Worm (Caenorhabditis elegans) whole organism, L4 larva: ENCODE results near the gene R04F11.2.

Experiments used
- F10B5.3 ChIP-seq: sonication (generic microtip); optimal IDR thresholded peaks from 2 replicates; lab custom pipeline; 2016; ENCODE audit warnings: mild to moderate bottlenecking, missing genetic modification characterization, missing compliant biosample characterization
- F26F4.8 ChIP-seq: fragments of 200-800 bp; sonication (Bioruptor generic); conservative IDR thresholded peaks from 2 replicates; pipeline ENCODE4 v1.3.6; 2022; ENCODE audit warnings: missing genetic modification characterization, missing compliant biosample characterization
- F37D6.2 ChIP-seq: sonication (generic microtip); optimal IDR thresholded peaks from 2 replicates; lab custom pipeline; 2016; ENCODE audit warnings: mild to moderate bottlenecking, missing genetic modification characterization, missing compliant biosample characterization
- F49E8.2 ChIP-seq: sonication (generic microtip); optimal IDR thresholded peaks from 2 replicates; lab custom pipeline; 2016; ENCODE audit warnings: missing compliant biosample characterization, mild to moderate bottlenecking, missing genetic modification characterization, borderline replicate concordance
- R02D3.7 ChIP-seq: fragments of 150-350 bp; sonication (generic microtip); optimal IDR thresholded peaks from 3 replicates; lab custom pipeline; 2014; ENCODE audit warnings: missing biosample characterization, missing genetic modification characterization
- T26A8.4 ChIP-seq: fragments of 200-800 bp; sonication (Bioruptor generic); IDR thresholded peaks from 2 replicates; pipeline ENCODE4 v1.3.6; 2022; ENCODE audit warnings: missing genetic modification characterization, missing compliant biosample characterization
- Y105C5A.15 ChIP-seq: fragments of 200-800 bp; sonication (Bioruptor generic); IDR thresholded peaks from 2 replicates; pipeline ENCODE4 v1.3.6; 2022; ENCODE audit warnings: missing genetic modification characterization, missing compliant biosample characterization
- ZK337.2 ChIP-seq: fragments of 200-800 bp; sonication (Bioruptor generic); IDR thresholded peaks from 2 replicates; pipeline ENCODE4 v1.3.6; 2022; ENCODE audit warnings: missing genetic modification reagents, missing genetic modification characterization, missing compliant biosample characterization
- ama-1 ChIP-seq: fragments of 150-350 bp; optimal IDR thresholded peaks from 2 replicates; lab custom pipeline; 2014; ENCODE audit warnings: inconsistent platforms, mixed read lengths
- ceh-20 ChIP-seq: fragments of 200-800 bp; sonication (Bioruptor generic); IDR thresholded peaks from 2 replicates; pipeline ENCODE4 v1.3.6; 2022; ENCODE audit warnings: missing genetic modification reagents, missing genetic modification characterization, missing compliant biosample characterization
- ceh-28 ChIP-seq: fragments of 150-350 bp; optimal IDR thresholded peaks from 2 replicates; lab custom pipeline; 2014; ENCODE audit warnings: missing biosample characterization, missing genetic modification reagents, missing genetic modification characterization
- ceh-32 ChIP-seq: sonication (generic microtip); optimal IDR thresholded peaks from 2 replicates; lab custom pipeline; 2016; ENCODE audit warnings: mild to moderate bottlenecking, missing genetic modification characterization, missing compliant biosample characterization; ENCODE audit not compliant: poor library complexity
- ces-1 ChIP-seq: fragments of 150-350 bp; sonication (generic microtip); optimal IDR thresholded peaks from 4 replicates; lab custom pipeline; 2014; ENCODE audit warnings: missing biosample characterization, missing genetic modification reagents, missing genetic modification characterization
- cey-2 ChIP-seq: sonication (generic microtip); optimal IDR thresholded peaks from 3 replicates; lab custom pipeline; 2017; ENCODE audit warnings: missing genetic modification characterization, mild to moderate bottlenecking, missing compliant biosample characterization, antibody characterized with exemption, borderline replicate concordance; ENCODE audit not compliant: insufficient read depth
- daf-16 ChIP-seq, 3 experiments: sonication (generic microtip); optimal IDR thresholded peaks; 2 replicates each; lab custom pipeline; 2016 to 2017; ENCODE audit warnings: missing genetic modification characterization in 3 of 3, missing genetic modification reagents in 3 of 3, mild to moderate bottlenecking in 2 of 3, missing compliant biosample characterization in 2 of 3, missing biosample characterization in 1 of 3, moderate library complexity in 1 of 3
- daf-8 ChIP-seq: fragments of 200-800 bp; sonication (Bioruptor generic); IDR thresholded peaks from 2 replicates; pipeline ENCODE4 v1.3.6; 2022; ENCODE audit warnings: missing genetic modification characterization, missing compliant biosample characterization
- dmd-9 ChIP-seq: fragments of 200-800 bp; sonication (Bioruptor generic); IDR thresholded peaks from 2 replicates; pipeline ENCODE4 v1.3.6; 2022; ENCODE audit warnings: missing genetic modification reagents, missing genetic modification characterization, missing compliant biosample characterization
- dve-1 ChIP-seq: sonication (generic microtip); optimal IDR thresholded peaks from 2 replicates; lab custom pipeline; 2017; ENCODE audit warnings: antibody characterized with exemption, mild to moderate bottlenecking, missing genetic modification characterization, missing compliant biosample characterization; ENCODE audit not compliant: insufficient read depth
- egl-27 ChIP-seq: sonication (generic microtip); optimal IDR thresholded peaks from 3 replicates; lab custom pipeline; 2017; ENCODE audit warnings: missing biosample characterization, missing genetic modification reagents, missing genetic modification characterization
- fkh-10 ChIP-seq: fragments of 150-350 bp; optimal IDR thresholded peaks from 2 replicates; lab custom pipeline; 2014; ENCODE audit warnings: missing biosample characterization, missing genetic modification reagents, missing genetic modification characterization
- fos-1 ChIP-seq: fragments of 150-350 bp; optimal IDR thresholded peaks from 2 replicates; lab custom pipeline; 2014; ENCODE audit warnings: missing biosample characterization, missing genetic modification characterization
- gei-8 ChIP-seq: fragments of 200-800 bp; sonication (Bioruptor generic); optimal IDR thresholded peaks from 2 replicates; lab custom pipeline; 2018; ENCODE audit warnings: mild to moderate bottlenecking, missing genetic modification characterization, missing compliant biosample characterization
- hlh-11 ChIP-seq: fragments of 200-800 bp; sonication (Bioruptor generic); optimal IDR thresholded peaks from 2 replicates; lab custom pipeline; 2018; ENCODE audit warnings: mild to moderate bottlenecking, missing genetic modification characterization, missing compliant biosample characterization
- hlh-30 ChIP-seq: sonication (generic microtip); optimal IDR thresholded peaks from 2 replicates; lab custom pipeline; 2017; ENCODE audit warnings: antibody characterized with exemption, mild to moderate bottlenecking, missing genetic modification characterization, missing compliant biosample characterization; ENCODE audit not compliant: insufficient read depth
- jun-1 ChIP-seq: fragments of 150-350 bp; optimal IDR thresholded peaks from 2 replicates; lab custom pipeline; 2014; ENCODE audit warnings: missing biosample characterization, missing genetic modification reagents, missing genetic modification characterization
- lim-7 ChIP-seq: fragments of 200-800 bp; sonication (Bioruptor generic); IDR thresholded peaks from 2 replicates; pipeline ENCODE4 v1.3.6; 2022; ENCODE audit warnings: missing genetic modification characterization, missing compliant biosample characterization
- lin-15B ChIP-seq: fragments of 150-350 bp; sonication (generic microtip); optimal IDR thresholded peaks from 3 replicates; lab custom pipeline; 2014; ENCODE audit warnings: missing biosample characterization, missing genetic modification characterization
- lin-29 ChIP-seq: fragments of 200-800 bp; sonication (Bioruptor generic); IDR thresholded peaks from 2 replicates; pipeline ENCODE4 v1.3.6; 2022; ENCODE audit warnings: missing genetic modification reagents, missing genetic modification characterization, missing compliant biosample characterization
- lir-3 ChIP-seq: sonication (generic microtip); optimal IDR thresholded peaks from 2 replicates; lab custom pipeline; 2016; ENCODE audit warnings: mild to moderate bottlenecking, missing genetic modification characterization, missing compliant biosample characterization
- lsy-2 ChIP-seq, 2 experiments: fragments of 150-350 bp in 1 of 2; sonication (generic microtip) in 1 of 2; optimal IDR thresholded peaks; 2 replicates each; lab custom pipeline; 2014 to 2017; ENCODE audit warnings: missing biosample characterization in 2 of 2, missing genetic modification characterization in 2 of 2
- madf-9 ChIP-seq: fragments of 200-800 bp; sonication (Bioruptor generic); conservative IDR thresholded peaks from 2 replicates; pipeline ENCODE4 v1.3.6; 2022; ENCODE audit warnings: missing genetic modification reagents, missing genetic modification characterization, missing compliant biosample characterization
- mdt-29 ChIP-seq: fragments of 200-800 bp; sonication (Bioruptor generic); IDR thresholded peaks from 2 replicates; pipeline ENCODE4 v1.3.6; 2022; ENCODE audit warnings: missing genetic modification reagents, missing genetic modification characterization, missing compliant biosample characterization
- mes-2 ChIP-seq: sonication (generic microtip); optimal IDR thresholded peaks from 2 replicates; lab custom pipeline; 2016; ENCODE audit warnings: missing genotype, mild to moderate bottlenecking, missing genetic modification characterization, missing compliant biosample characterization; ENCODE audit not compliant: poor library complexity, severe bottlenecking
- mxl-3 ChIP-seq: fragments of 200-800 bp; sonication (Bioruptor generic); optimal IDR thresholded peaks from 2 replicates; lab custom pipeline; 2018; ENCODE audit warnings: mild to moderate bottlenecking, missing genetic modification characterization, missing compliant biosample characterization
- nhr-111 ChIP-seq: fragments of 200-800 bp; sonication (Bioruptor generic); optimal IDR thresholded peaks from 2 replicates; lab custom pipeline; 2018; ENCODE audit warnings: mild to moderate bottlenecking, missing genetic modification characterization, missing compliant biosample characterization
- nhr-28 ChIP-seq: fragments of 150-350 bp; optimal IDR thresholded peaks from 2 replicates; lab custom pipeline; 2014; ENCODE audit warnings: missing biosample characterization, missing genetic modification characterization
- nhr-48 ChIP-seq: sonication (generic microtip); optimal IDR thresholded peaks from 2 replicates; lab custom pipeline; 2016; ENCODE audit warnings: mild to moderate bottlenecking, missing genetic modification characterization, missing compliant biosample characterization
- nhr-6 ChIP-seq: fragments of 150-350 bp; optimal IDR thresholded peaks from 2 replicates; lab custom pipeline; 2014; ENCODE audit warnings: missing biosample characterization, missing genetic modification characterization
- nhr-76 ChIP-seq: fragments of 150-350 bp; optimal IDR thresholded peaks from 2 replicates; lab custom pipeline; 2014; ENCODE audit warnings: missing biosample characterization, missing genetic modification characterization
- php-3 ChIP-seq: fragments of 200-800 bp; sonication (Bioruptor generic); IDR thresholded peaks from 2 replicates; pipeline ENCODE4 v1.3.6; 2022; ENCODE audit warnings: missing genetic modification reagents, missing genetic modification characterization, missing compliant biosample characterization
- pqm-1 ChIP-seq: sonication (generic microtip); optimal IDR thresholded peaks from 2 replicates; lab custom pipeline; 2017; ENCODE audit warnings: missing biosample characterization, missing genetic modification characterization
- skn-1 ChIP-seq: fragments of 150-350 bp; optimal IDR thresholded peaks from 2 replicates; lab custom pipeline; 2014; ENCODE audit warnings: missing biosample characterization, missing genetic modification characterization
- snpc-4 ChIP-seq: fragments of 150-350 bp; optimal IDR thresholded peaks from 2 replicates; lab custom pipeline; 2014; ENCODE audit warnings: missing biosample characterization, missing genetic modification characterization
- spr-1 ChIP-seq: sonication (generic microtip); optimal IDR thresholded peaks from 2 replicates; lab custom pipeline; 2016; ENCODE audit warnings: mild to moderate bottlenecking, missing genetic modification characterization, missing compliant biosample characterization
- spr-3 ChIP-seq: fragments of 200-800 bp; sonication (Bioruptor generic); optimal IDR thresholded peaks from 2 replicates; lab custom pipeline; 2018; ENCODE audit warnings: mild to moderate bottlenecking, missing genetic modification characterization, missing compliant biosample characterization
- tag-97 ChIP-seq: fragments of 200-800 bp; sonication (Bioruptor generic); IDR thresholded peaks from 2 replicates; pipeline ENCODE4 v1.3.6; 2022; ENCODE audit warnings: missing genetic modification characterization, missing compliant biosample characterization
- tra-1 ChIP-seq: fragments of 200-800 bp; sonication (Bioruptor generic); IDR thresholded peaks from 2 replicates; pipeline ENCODE4 v1.3.6; 2022; ENCODE audit warnings: missing genetic modification reagents, missing genetic modification characterization, missing compliant biosample characterization
- unc-130 ChIP-seq: sonication (generic microtip); optimal IDR thresholded peaks from 2 replicates; lab custom pipeline; 2016; ENCODE audit warnings: missing genetic modification reagents, missing genetic modification characterization, missing compliant biosample characterization
- unc-39 ChIP-seq: sonication (generic microtip); optimal IDR thresholded peaks from 2 replicates; lab custom pipeline; 2017; ENCODE audit warnings: missing biosample characterization, missing genetic modification characterization
- zag-1 ChIP-seq: fragments of 150-350 bp; optimal IDR thresholded peaks from 2 replicates; lab custom pipeline; 2014; ENCODE audit warnings: missing biosample characterization, missing genetic modification characterization
- zfp-2 ChIP-seq: sonication (generic microtip); optimal IDR thresholded peaks from 2 replicates; lab custom pipeline; 2016; ENCODE audit warnings: mild to moderate bottlenecking, missing genetic modification characterization, missing compliant biosample characterization
- zip-11 ChIP-seq: fragments of 200-800 bp; sonication (Bioruptor generic); IDR thresholded peaks from 2 replicates; pipeline ENCODE4 v1.3.6; 2022; ENCODE audit warnings: missing genetic modification characterization, missing compliant biosample characterization

Gene R04F11.2

ce11 chrV:12300166-12300565, 18.0 kb upstream of the R04F11.2 start:
- TF ChIP-seq madf-9 (GFP tag; lab: Robert Waterston, UW) = no peak
- TF ChIP-seq mes-2 (tag; lab: Kevin White, UChicago) = peak; percentile 65
- no peak for TF ChIP-seq F10B5.3 (tag; lab: Kevin White, UChicago)
- TF ChIP-seq ZK337.2 (GFP tag; lab: Robert Waterston, UW) = no peak
- TF ChIP-seq nhr-28 (tag; lab: Kevin White, UChicago) = peak; percentile 81
- peak; percentile 52 to 77 for TF ChIP-seq lsy-2 (tag; optimal IDR thresholded peaks at IDR 0.05; lab: Kevin White, UChicago)
- no peak for TF ChIP-seq fkh-10 (GFP tag; lab: Kevin White, UChicago)
- TF ChIP-seq dmd-9 (GFP tag; lab: Robert Waterston, UW) = no peak
- TF ChIP-seq spr-3 (GFP tag; lab: Kevin White, UChicago) = no peak
- TF ChIP-seq T26A8.4 (GFP tag; lab: Robert Waterston, UW) = no peak
- no peak for TF ChIP-seq zag-1 (tag; lab: Kevin White, UChicago)
- TF ChIP-seq spr-1 (tag; lab: Kevin White, UChicago) = no peak
- TF ChIP-seq jun-1 = peak; percentile 49
- no peak for TF ChIP-seq daf-8 (GFP tag; lab: Robert Waterston, UW)
- TF ChIP-seq zip-11 (GFP tag; lab: Robert Waterston, UW) = no peak
- peak; percentile 58 for TF ChIP-seq mxl-3 (GFP tag; lab: Kevin White, UChicago)
- no peak for TF ChIP-seq nhr-76 (tag; lab: Kevin White, UChicago)
- no peak for TF ChIP-seq daf-16 (GFP tag; optimal IDR thresholded peaks at IDR 0.05; lab: Kevin White, UChicago)
- peak; percentile 65 for TF ChIP-seq daf-16 (tag; optimal IDR thresholded peaks at IDR 0.05; lab: Kevin White, UChicago)
- peak; percentile 32 for TF ChIP-seq pqm-1 (tag; lab: Kevin White, UChicago)
- TF ChIP-seq zfp-2 (tag; lab: Kevin White, UChicago) = no peak
- TF ChIP-seq nhr-6 (tag; lab: Kevin White, UChicago) = peak; percentile 98
- TF ChIP-seq ama-1 (lab: Kevin White, UChicago) = no peak
- TF ChIP-seq R02D3.7 (tag; lab: Kevin White, UChicago) = no peak
- no peak for TF ChIP-seq skn-1 (tag; lab: Kevin White, UChicago)
- no peak for TF ChIP-seq unc-39 (tag; lab: Kevin White, UChicago)
- peak; percentile 84 for TF ChIP-seq hlh-11 (tag; lab: Kevin White, UChicago)
- TF ChIP-seq nhr-48 (tag; lab: Kevin White, UChicago) = peak; percentile 36
- no peak for TF ChIP-seq ceh-28 (tag; lab: Kevin White, UChicago)
- no peak for TF ChIP-seq mdt-29 (GFP tag; lab: Robert Waterston, UW)
- TF ChIP-seq gei-8 (GFP tag; lab: Kevin White, UChicago) = no peak
- no peak for TF ChIP-seq php-3
- no peak for TF ChIP-seq F37D6.2
- no peak for TF ChIP-seq lir-3 (tag; lab: Kevin White, UChicago)
- peak; percentile 46 for TF ChIP-seq cey-2 (tag; lab: Kevin White, UChicago)
- no peak for TF ChIP-seq Y105C5A.15 (GFP tag; lab: Robert Waterston, UW)
- TF ChIP-seq tra-1 (GFP tag; lab: Robert Waterston, UW) = peak; percentile 42; the same call in 1 of the 2 replicates
- no peak for TF ChIP-seq ceh-32 (tag; lab: Kevin White, UChicago)
- no peak for TF ChIP-seq egl-27 (tag; lab: Kevin White, UChicago)
- no peak for TF ChIP-seq lin-15B
- TF ChIP-seq ces-1 (GFP tag; lab: Kevin White, UChicago) = no peak
- no peak for TF ChIP-seq fos-1 (tag; lab: Kevin White, UChicago)
- TF ChIP-seq snpc-4 = no peak
- TF ChIP-seq hlh-30 (tag; lab: Kevin White, UChicago) = peak; percentile 94
- TF ChIP-seq nhr-111 (GFP tag; lab: Kevin White, UChicago) = no peak
- TF ChIP-seq tag-97 = no peak
- TF ChIP-seq unc-130 (GFP tag; lab: Kevin White, UChicago) = no peak
- peak; percentile 87 for TF ChIP-seq dve-1
- TF ChIP-seq ceh-20 (GFP tag; lab: Robert Waterston, UW) = peak; percentile 48; the same call in 1 of the 2 replicates
- no peak for TF ChIP-seq F49E8.2 (tag; lab: Kevin White, UChicago)
- TF ChIP-seq F26F4.8 (GFP tag; lab: Robert Waterston, UW) = no peak
- TF ChIP-seq lin-29 (GFP tag; lab: Robert Waterston, UW) = no peak
- no peak for TF ChIP-seq lim-7 (GFP tag; lab: Robert Waterston, UW)
